Fruit fly (Drosophila melanogaster) whole organism, pupa: ENCODE measurements around the gene CG9391.

ENCODE experiments used
- CG10348 ChIP-seq: fragments of 200-800 bp; sonication (Bioruptor generic); IDR thresholded peaks from 2 replicates; pipeline ENCODE4 v1.3.6; 2022; ENCODE audit warnings: missing biosample characterization, missing genetic modification characterization
- CG12605 ChIP-seq: fragments of 200-800 bp; sonication (Bioruptor generic); IDR thresholded peaks from 2 replicates; pipeline ENCODE4 v1.3.6; 2022; ENCODE audit warnings: missing biosample characterization, missing genetic modification characterization
- CG17806 ChIP-seq: fragments of 200-800 bp; sonication (Bioruptor generic); optimal IDR thresholded peaks from 2 replicates; lab custom pipeline; 2018; ENCODE audit warnings: missing biosample characterization, mild to moderate bottlenecking, missing genetic modification characterization, moderate library complexity
- CG4496 ChIP-seq: fragments of 200-800 bp; sonication (Bioruptor generic); IDR thresholded peaks from 3 replicates; pipeline ENCODE4 v1.3.6; 2022; ENCODE audit warnings: missing biosample characterization, missing genetic modification characterization
- CG9948 ChIP-seq: fragments of 200-800 bp; sonication (Bioruptor generic); optimal IDR thresholded peaks from 2 replicates; lab custom pipeline; 2018; ENCODE audit warnings: missing biosample characterization, mild to moderate bottlenecking, missing genetic modification characterization, moderate library complexity
- D1 ChIP-seq: fragments of 200-800 bp; sonication (Bioruptor generic); optimal IDR thresholded peaks from 2 replicates; lab custom pipeline; 2018; ENCODE audit warnings: missing biosample characterization, mild to moderate bottlenecking, missing genetic modification characterization, moderate library complexity
- Ets98B ChIP-seq: fragments of 200-800 bp; sonication (Bioruptor generic); IDR thresholded peaks from 2 replicates; pipeline ENCODE4 v1.3.6; 2022; ENCODE audit warnings: missing biosample characterization, missing genetic modification characterization
- Pif1B ChIP-seq: fragments of 200-800 bp; sonication (Bioruptor generic); optimal IDR thresholded peaks from 3 replicates; lab custom pipeline; 2016; ENCODE audit warnings: missing biosample characterization, missing genetic modification characterization
- rn ChIP-seq: fragments of 200-800 bp; sonication (Bioruptor generic); IDR thresholded peaks from 2 replicates; pipeline ENCODE4 v1.3.6; 2022; ENCODE audit warnings: missing biosample characterization, missing genetic modification characterization

dm6 chr3L:21298375-21298774 is 30.2 kb upstream of the CG9391 start, which contains the start of gene CG43702:
- TF ChIP-seq CG17806 (tag; lab: Kevin White, UChicago) = no peak
- TF ChIP-seq CG9948 = no peak
- TF ChIP-seq D1 (tag; lab: Kevin White, UChicago) = no peak
- no peak for TF ChIP-seq CG4496 (GFP tag; lab: Robert Waterston, UW)
- no peak for TF ChIP-seq rn
- no peak for TF ChIP-seq CG10348 (GFP tag; lab: Robert Waterston, UW)
- TF ChIP-seq Ets98B (GFP tag; lab: Robert Waterston, UW) = no peak
- TF ChIP-seq CG12605 (GFP tag; lab: Robert Waterston, UW) = no peak
- no peak for TF ChIP-seq Pif1B
